Worm (Caenorhabditis elegans): Measurements from ENCODE around the gene rnh-1.2.

Gene rnh-1.2

ce11 chrII:9874508-9875229, 32.8 kb upstream of the rnh-1.2 start, which contains the start of the genes chil-2 and ctsa-3.2:
chil-2 (minus strand) TSS chrII:9874608.
ctsa-3.2 (plus strand) TSS chrII:9875179.
- TF ChIP-seq ceh-83 (GFP tag; optimal IDR thresholded peaks at IDR 0.05): no peak
- TF ChIP-seq lin-13 (tag; optimal IDR thresholded peaks at IDR 0.05): no peak
- no peak for TF ChIP-seq drap-1 (GFP tag; optimal IDR thresholded peaks at IDR 0.05)
- no peak for TF ChIP-seq mls-2 (tag; optimal IDR thresholded peaks at IDR 0.05)
- TF ChIP-seq pha-4 (tag; optimal IDR thresholded peaks at IDR 0.05): no peak
- no peak for TF ChIP-seq ham-2 (GFP tag; optimal IDR thresholded peaks at IDR 0.05)

ce11 chrII:9872961-9873360, 31.1 kb upstream of the rnh-1.2 start, which contains the start of gene chil-8:
chil-8 (minus strand) TSS chrII:9873061.
- TF ChIP-seq nhr-12 (tag; optimal IDR thresholded peaks at IDR 0.05) (no peak), hlh-1 (tag; optimal IDR thresholded peaks at IDR 0.05) (no peak), lin-32 (GFP tag; optimal IDR thresholded peaks at IDR 0.05) (no peak), blmp-1 (tag; optimal IDR thresholded peaks at IDR 0.05) (no peak), bed-3 (GFP tag; optimal IDR thresholded peaks at IDR 0.05) (no peak), sptf-1 (tag; optimal IDR thresholded peaks at IDR 0.05) (no peak), ces-1 (GFP tag; optimal IDR thresholded peaks at IDR 0.05) (no peak), nhr-237 (tag; optimal IDR thresholded peaks at IDR 0.05) (no peak), mab-5 (tag; optimal IDR thresholded peaks at IDR 0.05) (no peak), unc-120 (tag; optimal IDR thresholded peaks at IDR 0.05; ENCODE audit: poor library complexity, severe bottlenecking) (no peak), mep-1 (tag; optimal IDR thresholded peaks at IDR 0.05) (no peak), mls-2 (tag; optimal IDR thresholded peaks at IDR 0.05) (no peak), sem-2 (GFP tag; optimal IDR thresholded peaks at IDR 0.05) (no peak), elt-3 (tag; optimal IDR thresholded peaks at IDR 0.05) (no peak), pha-4 (tag; optimal IDR thresholded peaks at IDR 0.05) (no peak), zip-8 (tag; optimal IDR thresholded peaks at IDR 0.05) (no peak), elt-1 (tag; optimal IDR thresholded peaks at IDR 0.05; ENCODE audit: borderline replicate concordance, insufficient read depth) (no peak), drap-1 (GFP tag; optimal IDR thresholded peaks at IDR 0.05) (no peak)

ce11 chrII:9871061-9871460, 29.2 kb upstream of the rnh-1.2 start, which contains the start of gene chil-7:
chil-7 (minus strand) TSS chrII:9871172.
- no peak for TF ChIP-seq nhr-237 (tag; optimal IDR thresholded peaks at IDR 0.05)
- no peak for TF ChIP-seq cnd-1 (tag; optimal IDR thresholded peaks at IDR 0.05)
- no peak for TF ChIP-seq pha-4 (tag; optimal IDR thresholded peaks at IDR 0.05)
- no peak for TF ChIP-seq lin-13 (tag; optimal IDR thresholded peaks at IDR 0.05)
- no peak for TF ChIP-seq sptf-1 (tag; optimal IDR thresholded peaks at IDR 0.05)
- no peak for TF ChIP-seq ham-2 (GFP tag; optimal IDR thresholded peaks at IDR 0.05)
- no peak for TF ChIP-seq bed-3 (GFP tag; optimal IDR thresholded peaks at IDR 0.05)
- no peak for TF ChIP-seq nhr-28 (tag; optimal IDR thresholded peaks at IDR 0.05)
- no peak for TF ChIP-seq ceh-39 (tag; optimal IDR thresholded peaks at IDR 0.05)
- no peak for TF ChIP-seq nhr-2 (tag; optimal IDR thresholded peaks at IDR 0.05)
- TF ChIP-seq zip-8 (tag; optimal IDR thresholded peaks at IDR 0.05): no peak
- no peak for TF ChIP-seq lin-32 (GFP tag; optimal IDR thresholded peaks at IDR 0.05)
- TF ChIP-seq M03D4.4 (tag; optimal IDR thresholded peaks at IDR 0.05): no peak
- no peak for TF ChIP-seq elt-3 (tag; optimal IDR thresholded peaks at IDR 0.05)
- TF ChIP-seq lsy-2 (tag; optimal IDR thresholded peaks at IDR 0.05): no peak
- no peak for TF ChIP-seq tbx-8 (GFP tag; optimal IDR thresholded peaks at IDR 0.05)
- no peak for TF ChIP-seq unc-39 (tag; optimal IDR thresholded peaks at IDR 0.05)
- TF ChIP-seq mab-5 (tag; optimal IDR thresholded peaks at IDR 0.05): no peak

- no peak for TF ChIP-seq ztf-11 (tag; optimal IDR thresholded peaks at IDR 0.05)
- TF ChIP-seq nhr-12 (tag; optimal IDR thresholded peaks at IDR 0.05): no peak
- TF ChIP-seq ceh-83 (GFP tag; optimal IDR thresholded peaks at IDR 0.05): no peak
- no peak for TF ChIP-seq ham-2 (GFP tag; optimal IDR thresholded peaks at IDR 0.05)
- no peak for TF ChIP-seq mab-5 (tag; optimal IDR thresholded peaks at IDR 0.05)
- TF ChIP-seq ces-1 (GFP tag; optimal IDR thresholded peaks at IDR 0.05): no peak
- TF ChIP-seq mep-1 (tag; optimal IDR thresholded peaks at IDR 0.05): no peak
- TF ChIP-seq drap-1 (GFP tag; optimal IDR thresholded peaks at IDR 0.05): no peak
Measured at ce11 chrII:9868698-9869097, 26.9 kb upstream of the rnh-1.2 start, which contains the start of gene old-1. old-1 (minus strand) TSS chrII:9868747.

- TF ChIP-seq ceh-83 (GFP tag; optimal IDR thresholded peaks at IDR 0.05) (no peak), zip-8 (tag; optimal IDR thresholded peaks at IDR 0.05) (no peak), unc-62 (GFP tag; optimal IDR thresholded peaks at IDR 0.05) (no peak), unc-120 (tag; optimal IDR thresholded peaks at IDR 0.05; ENCODE audit: poor library complexity, severe bottlenecking) (no peak), lin-13 (tag; optimal IDR thresholded peaks at IDR 0.05) (no peak), sptf-1 (tag; optimal IDR thresholded peaks at IDR 0.05) (no peak), M03D4.4 (tag; optimal IDR thresholded peaks at IDR 0.05) (no peak), mab-5 (tag; optimal IDR thresholded peaks at IDR 0.05) (no peak), ceh-39 (tag; optimal IDR thresholded peaks at IDR 0.05) (no peak), nhr-237 (tag; optimal IDR thresholded peaks at IDR 0.05) (no peak), hlh-1 (tag; optimal IDR thresholded peaks at IDR 0.05) (no peak), mls-2 (tag; optimal IDR thresholded peaks at IDR 0.05) (no peak), lsy-2 (tag; optimal IDR thresholded peaks at IDR 0.05) (no peak), lin-32 (GFP tag; optimal IDR thresholded peaks at IDR 0.05) (no peak), elt-1 (tag; optimal IDR thresholded peaks at IDR 0.05; ENCODE audit: borderline replicate concordance, insufficient read depth) (no peak), mep-1 (tag; optimal IDR thresholded peaks at IDR 0.05) (no peak), snpc-4 (tag; optimal IDR thresholded peaks at IDR 0.05) (no peak), bed-3 (GFP tag; optimal IDR thresholded peaks at IDR 0.05) (no peak)
Measured at ce11 chrII:9868207-9868606, 26.4 kb upstream of the rnh-1.2 start.
